Worm (Caenorhabditis elegans): ENCODE data around the gene Y73F8A.27.

The Y73F8A.27 gene

DNA sequence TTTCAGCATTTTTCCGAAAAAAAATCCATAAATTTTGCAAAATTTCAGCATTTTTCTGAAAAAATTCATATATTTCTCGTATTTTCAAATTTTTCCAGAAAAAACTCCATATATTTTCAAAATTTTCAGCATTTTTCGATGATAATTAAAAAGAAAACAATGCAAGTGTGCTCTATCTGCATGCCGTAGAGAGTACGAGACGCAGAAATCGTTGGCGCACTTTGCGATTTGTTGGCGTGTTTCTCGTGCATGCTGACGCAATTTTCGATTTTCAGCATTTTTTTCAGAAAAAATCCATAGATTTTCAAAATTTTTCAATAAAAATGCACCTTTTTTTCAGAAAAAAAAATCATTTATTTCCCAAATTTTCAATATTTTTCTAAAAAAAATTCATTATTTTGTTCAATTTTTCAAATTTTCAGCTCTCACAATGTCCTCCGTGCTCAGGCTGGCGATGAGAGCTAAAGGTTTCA is at the start of gene Y73F8A.27:
Gene Y73F8A.27 (plus strand): TSS at position 423 of the 473 bp plus-strand sequence.
- TF ChIP-seq tbx-11 (GFP tag; IDR thresholded peaks at IDR 0.05): no peak
- TF ChIP-seq pes-1 (GFP tag; IDR thresholded peaks at IDR 0.05): no peak; the same call in 1 of the 2 replicates
- TF ChIP-seq ceh-36 (tag; optimal IDR thresholded peaks at IDR 0.05): no peak
- TF ChIP-seq hmg-4 (GFP tag; optimal IDR thresholded peaks at IDR 0.05): no peak
- TF ChIP-seq B0310.2 (tag; optimal IDR thresholded peaks at IDR 0.05): no peak
- no peak for TF ChIP-seq sea-1 (GFP tag; conservative IDR thresholded peaks at IDR 0.05)
- no peak for TF ChIP-seq hmbx-1 (tag; optimal IDR thresholded peaks at IDR 0.05)
- TF ChIP-seq scrt-1 (GFP tag; IDR thresholded peaks at IDR 0.05): no peak

DNA sequence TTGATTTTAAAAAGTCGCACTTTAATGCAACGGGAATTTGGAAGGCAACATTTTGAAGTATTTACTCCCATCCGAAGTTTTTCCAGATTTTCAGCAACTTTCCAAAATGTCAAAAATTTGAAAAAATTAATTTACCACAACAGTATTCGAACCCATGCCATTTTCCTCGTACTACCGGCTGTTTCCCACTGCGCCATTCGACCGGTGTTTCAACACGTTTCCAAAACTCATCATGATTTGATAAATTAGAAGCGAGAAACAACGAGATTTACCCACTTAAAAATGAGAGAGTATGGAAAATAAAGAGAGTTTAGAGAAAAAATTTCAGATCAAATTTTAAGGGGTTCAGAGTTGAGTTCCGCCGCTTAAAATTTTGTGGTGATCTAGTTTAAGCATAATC is 38.8 kb upstream of the Y73F8A.27 start:
- TF ChIP-seq ceh-13 (GFP tag; optimal IDR thresholded peaks at IDR 0.05) (no peak), ceh-36 (tag; optimal IDR thresholded peaks at IDR 0.05) (no peak), hmbx-1 (tag; optimal IDR thresholded peaks at IDR 0.05) (no peak), tra-4 (tag; optimal IDR thresholded peaks at IDR 0.05) (no peak), tbx-37 (GFP tag; conservative IDR thresholded peaks at IDR 0.05) (no peak), scrt-1 (GFP tag; IDR thresholded peaks at IDR 0.05) (no peak), F13C5.2 (tag; optimal IDR thresholded peaks at IDR 0.05) (no peak), hnd-1 (tag; optimal IDR thresholded peaks at IDR 0.05) (no peak), flt-1 (GFP tag; IDR thresholded peaks at IDR 0.05) (no peak), tbx-11 (GFP tag; IDR thresholded peaks at IDR 0.05) (no peak), B0310.2 (tag; optimal IDR thresholded peaks at IDR 0.05) (no peak)

DNA sequence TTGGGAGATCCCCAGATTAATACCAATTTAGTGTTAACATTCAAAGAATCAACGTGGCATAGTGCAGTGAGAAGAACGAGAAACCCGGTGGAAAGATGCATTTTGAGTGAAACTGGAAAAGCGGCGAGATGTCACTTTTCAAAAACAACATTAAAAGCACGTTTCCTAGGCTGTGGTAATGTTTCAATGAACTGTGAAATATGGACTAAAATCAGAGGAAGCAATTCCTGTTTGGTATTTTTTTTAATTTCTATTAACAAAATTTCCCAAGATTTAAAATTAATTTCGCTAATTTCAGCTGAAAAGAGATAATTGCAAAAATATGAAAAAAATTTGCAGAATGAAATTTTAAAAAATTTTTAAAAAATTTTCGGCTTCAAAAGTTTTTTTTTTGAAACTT is 31.3 kb upstream of the Y73F8A.27 start, which contains the start of gene Y73F8A.22:
Gene Y73F8A.22 (minus strand): TSS at position 101 of the 400 bp plus-strand sequence.
- no peak for TF ChIP-seq sea-1 (GFP tag; conservative IDR thresholded peaks at IDR 0.05)
- TF ChIP-seq hnd-1 (tag; optimal IDR thresholded peaks at IDR 0.05): no peak
- TF ChIP-seq ceh-13 (GFP tag; optimal IDR thresholded peaks at IDR 0.05): no peak
- no peak for TF ChIP-seq B0310.2 (tag; optimal IDR thresholded peaks at IDR 0.05)
- TF ChIP-seq hmbx-1 (tag; optimal IDR thresholded peaks at IDR 0.05): no peak
- TF ChIP-seq ets-7 (tag; optimal IDR thresholded peaks at IDR 0.05): no peak
- TF ChIP-seq ama-1 (optimal IDR thresholded peaks at IDR 0.05): no peak
- TF ChIP-seq tra-4 (tag; optimal IDR thresholded peaks at IDR 0.05): no peak
- no peak for TF ChIP-seq scrt-1 (GFP tag; IDR thresholded peaks at IDR 0.05)
- TF ChIP-seq aly-1 (tag; optimal IDR thresholded peaks at IDR 0.05): no peak
- TF ChIP-seq ceh-36 (tag; optimal IDR thresholded peaks at IDR 0.05): no peak
- no peak for TF ChIP-seq hmg-4 (GFP tag; optimal IDR thresholded peaks at IDR 0.05)
- no peak for TF ChIP-seq F13C5.2 (tag; optimal IDR thresholded peaks at IDR 0.05)
- no peak for TF ChIP-seq flt-1 (GFP tag; IDR thresholded peaks at IDR 0.05)

DNA sequence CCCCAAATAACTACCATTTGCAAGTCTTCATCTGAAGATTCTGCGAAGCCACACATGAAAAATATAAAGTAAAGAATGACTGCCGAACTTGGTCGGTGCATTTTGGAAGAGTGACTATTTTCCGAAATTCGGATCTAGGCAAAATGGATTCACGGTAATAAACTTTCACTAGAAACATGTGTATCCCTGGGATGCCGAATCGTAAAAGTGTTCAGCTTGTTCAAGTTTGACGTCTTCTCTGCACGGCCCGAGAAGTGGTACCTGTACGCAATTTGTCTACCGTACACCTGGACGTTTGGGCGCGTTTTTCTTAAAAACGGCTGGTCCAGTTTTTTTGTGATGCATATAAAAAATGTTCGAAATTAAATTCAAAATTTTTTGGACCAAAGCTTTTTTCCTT is 28.1 kb upstream of the Y73F8A.27 start, which contains the start of gene Y73F8A.23:
Gene Y73F8A.23 (minus strand): TSS at position 101 of the 400 bp plus-strand sequence.
- TF ChIP-seq scrt-1 (GFP tag; IDR thresholded peaks at IDR 0.05) (no peak), pes-1 (GFP tag; IDR thresholded peaks at IDR 0.05) (no peak), sea-1 (GFP tag; conservative IDR thresholded peaks at IDR 0.05) (no peak), tbx-37 (GFP tag; conservative IDR thresholded peaks at IDR 0.05) (no peak), ets-7 (tag; optimal IDR thresholded peaks at IDR 0.05) (no peak), tra-4 (tag; optimal IDR thresholded peaks at IDR 0.05) (no peak)

DNA sequence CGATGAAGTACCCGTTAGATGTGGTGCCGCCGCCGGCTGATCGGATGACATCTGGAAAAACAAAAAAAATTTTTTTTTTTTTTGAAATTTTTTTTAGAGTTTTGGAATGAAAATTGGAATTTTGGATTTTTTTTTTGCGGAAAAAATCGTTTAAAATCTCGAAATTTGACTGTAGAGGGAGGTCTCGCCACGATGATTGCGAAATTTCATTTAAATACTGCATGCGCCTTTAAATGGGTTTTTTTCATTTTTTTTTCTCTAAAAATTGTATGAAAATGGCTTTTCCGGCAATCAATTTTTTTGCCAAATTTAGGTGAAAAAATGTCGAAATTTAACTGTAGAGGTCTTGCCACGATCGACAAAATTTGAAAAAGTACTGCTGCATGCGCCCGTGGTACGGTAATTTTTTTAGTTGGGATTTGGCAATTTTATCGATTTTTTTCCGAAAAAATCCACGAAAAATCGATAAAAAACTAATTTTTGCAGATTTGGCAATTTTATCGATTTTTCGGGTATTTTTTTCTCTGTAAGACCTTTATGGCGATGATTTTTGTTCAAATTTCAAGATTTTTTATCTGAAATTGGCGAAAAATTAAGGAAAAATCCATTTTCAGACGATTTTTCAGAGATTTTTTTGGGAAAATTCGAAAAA is 19.3 kb upstream of the Y73F8A.27 start, which contains the start of gene gtf-2H4:
Gene gtf-2H4 (minus strand): TSS at position 51 of the 652 bp plus-strand sequence.
- TF ChIP-seq pes-1 (GFP tag; IDR thresholded peaks at IDR 0.05) (no peak), tbx-37 (GFP tag; conservative IDR thresholded peaks at IDR 0.05) (no peak), ets-7 (tag; optimal IDR thresholded peaks at IDR 0.05) (no peak)

DNA sequence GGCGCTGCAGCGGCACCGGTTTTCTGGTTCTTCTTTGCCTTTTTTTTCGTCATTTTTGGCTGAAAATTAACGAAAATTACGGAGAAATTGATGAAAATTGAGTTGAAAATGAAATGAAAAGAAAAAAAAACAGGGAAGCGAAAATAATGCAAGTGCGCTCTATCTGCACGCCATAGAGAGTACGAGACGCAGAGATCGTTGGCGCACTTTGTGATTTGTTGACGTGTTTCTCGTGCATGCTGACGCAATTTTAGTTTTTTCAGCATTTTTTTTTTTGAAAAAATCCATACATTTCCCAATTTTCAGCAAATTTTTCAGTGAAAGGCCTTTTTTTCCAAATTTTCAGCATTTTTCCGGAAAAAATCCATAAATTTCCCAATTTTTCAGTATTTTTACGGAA is 1.2 kb upstream of the Y73F8A.27 start, which contains the start of gene ntl-11:
Gene ntl-11 (minus strand): TSS at position 66 of the 400 bp plus-strand sequence.
- TF ChIP-seq hmbx-1 (tag; optimal IDR thresholded peaks at IDR 0.05): no peak
- 0 out of 2 replicates have a peak, but pooled peaks have one; percentile 45 for TF ChIP-seq scrt-1 (GFP tag; IDR thresholded peaks at IDR 0.05)
- TF ChIP-seq sea-1 (GFP tag; conservative IDR thresholded peaks at IDR 0.05): 0 out of 2 replicates have a peak, but pooled peaks have one; percentile 19
- peak; percentile 70 for TF ChIP-seq F13C5.2 (tag; optimal IDR thresholded peaks at IDR 0.05)
- TF ChIP-seq pes-1 (GFP tag; IDR thresholded peaks at IDR 0.05): peak; percentile 55; the same call in 1 of the 2 replicates

DNA sequence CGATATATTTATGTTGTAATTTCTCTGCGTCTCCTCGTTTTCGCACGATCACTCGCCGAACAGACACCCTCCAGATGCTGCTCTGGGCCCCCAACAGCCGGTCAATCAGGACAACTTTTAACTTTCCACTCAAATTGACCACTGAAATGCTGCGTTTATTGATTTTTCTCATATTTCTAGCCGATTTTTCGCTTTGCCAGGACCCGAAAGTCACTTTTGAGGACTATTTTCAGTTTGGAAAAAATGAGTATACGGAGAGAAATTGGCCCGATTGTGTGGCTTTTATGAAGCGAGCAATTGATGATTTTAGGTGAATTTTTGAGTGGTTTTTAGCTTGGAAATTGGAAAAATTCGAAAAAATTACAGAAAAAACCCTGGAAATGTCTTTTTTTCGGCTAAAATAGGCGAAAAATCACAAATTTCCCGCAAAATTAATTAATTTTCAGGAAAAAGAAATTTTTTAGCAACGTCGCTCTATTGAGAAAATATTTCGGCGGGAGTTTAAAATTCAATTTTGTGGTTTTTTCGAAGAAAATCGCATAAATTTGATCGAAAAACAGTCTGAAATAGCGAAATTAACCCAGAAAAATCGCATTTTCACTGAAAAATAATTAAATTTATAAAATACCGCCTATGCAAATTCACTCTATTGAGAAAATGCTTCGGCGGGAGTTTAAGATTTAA is 1.1 kb downstream of the Y73F8A.27 start, which contains the start of gene Y73F8A.26:
Gene Y73F8A.26 (plus strand): TSS at position 73 of the 684 bp plus-strand sequence.
- TF ChIP-seq ceh-36 (tag; optimal IDR thresholded peaks at IDR 0.05) (no peak), pes-1 (GFP tag; IDR thresholded peaks at IDR 0.05) (no peak), hmg-4 (GFP tag; optimal IDR thresholded peaks at IDR 0.05) (no peak), ama-1 (optimal IDR thresholded peaks at IDR 0.05) (no peak), aly-1 (tag; optimal IDR thresholded peaks at IDR 0.05) (no peak), ets-7 (tag; optimal IDR thresholded peaks at IDR 0.05) (no peak), hnd-1 (tag; optimal IDR thresholded peaks at IDR 0.05) (no peak), scrt-1 (GFP tag; IDR thresholded peaks at IDR 0.05) (no peak), ceh-13 (GFP tag; optimal IDR thresholded peaks at IDR 0.05) (no peak), tra-4 (tag; optimal IDR thresholded peaks at IDR 0.05) (no peak), tbx-37 (GFP tag; conservative IDR thresholded peaks at IDR 0.05) (no peak), F13C5.2 (tag; optimal IDR thresholded peaks at IDR 0.05) (no peak), sea-1 (GFP tag; conservative IDR thresholded peaks at IDR 0.05) (no peak), tbx-11 (GFP tag; IDR thresholded peaks at IDR 0.05) (no peak), flt-1 (GFP tag; IDR thresholded peaks at IDR 0.05) (no peak), B0310.2 (tag; optimal IDR thresholded peaks at IDR 0.05) (no peak), hmbx-1 (tag; optimal IDR thresholded peaks at IDR 0.05) (no peak)
